Worm (Caenorhabditis elegans) whole organism, midembryonic: Measurements from ENCODE around the gene pals-28.

ENCODE experiments used
- cog-1 ChIP-seq: sonication (generic microtip); optimal IDR thresholded peaks from 2 replicates; lab custom pipeline; 2016; ENCODE audit warnings: missing genetic modification characterization, missing compliant biosample characterization
- flt-1 ChIP-seq: fragments of 200-800 bp; sonication (Bioruptor generic); IDR thresholded peaks from 2 replicates; pipeline ENCODE4 v1.3.6; 2022; ENCODE audit warnings: missing genetic modification characterization, missing compliant biosample characterization
- tab-1 ChIP-seq: fragments of 200-800 bp; sonication (Bioruptor generic); IDR thresholded peaks from 2 replicates; pipeline ENCODE4 v1.3.6; 2022; ENCODE audit warnings: missing genetic modification characterization, missing compliant biosample characterization
- ztf-23 ChIP-seq: fragments of 200-800 bp; sonication (Bioruptor generic); IDR thresholded peaks from 2 replicates; pipeline ENCODE4 v1.3.6; 2022; ENCODE audit warnings: missing genetic modification reagents, missing genetic modification characterization, missing compliant biosample characterization

ce11 chrIII:4370585-4370984 lies 14.0 kb upstream of the pals-28 start, which contains the start of gene ckb-3:
- TF ChIP-seq cog-1 (tag; lab: Kevin White, UChicago) (no peak), ztf-23 (GFP tag; lab: Robert Waterston, UW) (no peak), flt-1 (GFP tag; lab: Robert Waterston, UW) (no peak), tab-1 (no peak)
